Worm (Caenorhabditis elegans) whole organism, L1 larva: ENCODE results near the gene K12H6.8.

Source experiments
- ceh-82 ChIP-seq, 3 experiments: fragments of 150-350 bp in 1 of 3; sonication (generic microtip) in 2 of 3; optimal IDR thresholded peaks; 2 replicates each; lab custom pipeline; 2014 to 2017; ENCODE audit warnings: missing biosample characterization in 3 of 3, missing genetic modification characterization in 3 of 3
- elt-2 ChIP-seq: sonication (generic microtip); optimal IDR thresholded peaks from 2 replicates; lab custom pipeline; 2016; ENCODE audit warnings: missing genetic modification characterization, mild to moderate bottlenecking, inconsistent platforms, missing compliant biosample characterization, missing genetic modification reagents
- lin-13 ChIP-seq: fragments of 150-350 bp; optimal IDR thresholded peaks from 2 replicates; lab custom pipeline; 2014; ENCODE audit warnings: missing biosample characterization, missing genetic modification reagents, missing genetic modification characterization
- lin-39 ChIP-seq: fragments of 150-350 bp; optimal IDR thresholded peaks from 2 replicates; lab custom pipeline; 2014; ENCODE audit warnings: missing biosample characterization, missing genetic modification reagents, missing genetic modification characterization
- mdl-1 ChIP-seq, 2 experiments: fragments of 150-350 bp; optimal IDR thresholded peaks; 2 replicates each; lab custom pipeline; 2014 to 2017; ENCODE audit warnings: missing biosample characterization in 2 of 2, missing genetic modification characterization in 2 of 2, inconsistent platforms in 1 of 2
- mef-2 ChIP-seq: fragments of 150-350 bp; optimal IDR thresholded peaks from 2 replicates; lab custom pipeline; 2014; ENCODE audit warnings: missing biosample characterization, missing genetic modification characterization
- nhr-28 ChIP-seq: fragments of 150-350 bp; optimal IDR thresholded peaks from 2 replicates; lab custom pipeline; 2014; ENCODE audit warnings: missing biosample characterization, missing genetic modification characterization
- nhr-76 ChIP-seq: sonication (generic microtip); optimal IDR thresholded peaks from 2 replicates; lab custom pipeline; 2017; ENCODE audit warnings: missing biosample characterization, missing genetic modification characterization
- nhr-90 ChIP-seq: sonication (generic microtip); optimal IDR thresholded peaks from 2 replicates; lab custom pipeline; 2016; ENCODE audit warnings: mild to moderate bottlenecking, missing genetic modification characterization, missing compliant biosample characterization; ENCODE audit not compliant: poor library complexity
- pag-3 ChIP-seq: sonication (generic microtip); optimal IDR thresholded peaks from 2 replicates; lab custom pipeline; 2017; ENCODE audit warnings: missing genetic modification characterization, mild to moderate bottlenecking, missing compliant biosample characterization, antibody characterized with exemption, borderline replicate concordance; ENCODE audit not compliant: insufficient read depth
- zag-1 ChIP-seq: fragments of 150-350 bp; optimal IDR thresholded peaks from 2 replicates; lab custom pipeline; 2014; ENCODE audit warnings: missing biosample characterization, missing genetic modification characterization

- no peak for TF ChIP-seq lin-39 (tag; lab: Kevin White, UChicago)
- no peak for TF ChIP-seq ceh-82 (tag; optimal IDR thresholded peaks at IDR 0.05; lab: Kevin White, UChicago)
- TF ChIP-seq nhr-28 (tag; lab: Kevin White, UChicago) = no peak
- no peak for TF ChIP-seq nhr-90 (tag; lab: Kevin White, UChicago)
- TF ChIP-seq mef-2 = no peak
- TF ChIP-seq nhr-76 = no peak
- TF ChIP-seq lin-13 = no peak
- no peak for TF ChIP-seq pag-3
- no peak for TF ChIP-seq zag-1 (tag; lab: Kevin White, UChicago)
- TF ChIP-seq mdl-1 (tag; optimal IDR thresholded peaks at IDR 0.05; lab: Kevin White, UChicago) = no peak
- TF ChIP-seq elt-2 (tag; lab: Kevin White, UChicago) = no peak
Measured at ce11 chrII:2854794-2855193, 27.1 kb downstream of the K12H6.8 start.
